Worm (Caenorhabditis elegans): ENCODE measurements around the gene F11A10.5.

ce11 chrIV:12127838-12128237 is 33.9 kb downstream of the F11A10.5 start:
- TF ChIP-seq flt-1 (GFP tag; IDR thresholded peaks at IDR 0.05) (no peak), ztf-29 (GFP tag; IDR thresholded peaks at IDR 0.05) (no peak)

All from whole organism, midembryonic.